Fruit fly (Drosophila melanogaster): ENCODE data around the gene TfIIA-L.

Gene TfIIA-L

dm6 chr3R:27245401-27245757, 5.5 kb upstream of the TfIIA-L start (continued):
- TF ChIP-seq kni (GFP tag; optimal IDR thresholded peaks at IDR 0.05) (no peak), zen (tag; optimal IDR thresholded peaks at IDR 0.05) (no peak), hkb (optimal IDR thresholded peaks at IDR 0.05) (no peak), hkb (GFP tag; IDR thresholded peaks at IDR 0.05) (no peak), CG1832 (GFP tag; optimal IDR thresholded peaks at IDR 0.05) (no peak), B-H1 (GFP tag; IDR thresholded peaks at IDR 0.05) (no peak), Fer1 (GFP tag; optimal IDR thresholded peaks at IDR 0.05) (no peak), odd (GFP tag; optimal IDR thresholded peaks at IDR 0.05) (no peak), CG12391 (tag; optimal IDR thresholded peaks at IDR 0.05) (no peak), run (tag; optimal IDR thresholded peaks at IDR 0.05) (no peak), CG2889 (GFP tag; IDR thresholded peaks at IDR 0.05) (no peak), Scr (GFP tag; IDR thresholded peaks at IDR 0.05; ENCODE audit: partially characterized antibody) (no peak), zfh1 (GFP tag; IDR thresholded peaks at IDR 0.05) (no peak), wor (GFP tag; IDR thresholded peaks at IDR 0.05) (no peak), HmgD (GFP tag; optimal IDR thresholded peaks at IDR 0.05) (no peak), Lpt (GFP tag; optimal IDR thresholded peaks at IDR 0.05) (no peak), al (GFP tag; IDR thresholded peaks at IDR 0.05) (no peak), CG9727 (GFP tag; optimal IDR thresholded peaks at IDR 0.05) (no peak), CG14014 (GFP tag; IDR thresholded peaks at IDR 0.05) (no peak), CG3065 (GFP tag; optimal IDR thresholded peaks at IDR 0.05) (no peak), dati (GFP tag; IDR thresholded peaks at IDR 0.05) (no peak), hbn (GFP tag; IDR thresholded peaks at IDR 0.05; ENCODE audit: partially characterized antibody) (no peak), lola (GFP tag; optimal IDR thresholded peaks at IDR 0.05) (no peak), Mad (GFP tag; optimal IDR thresholded peaks at IDR 0.05) (no peak), rib (GFP tag; IDR thresholded peaks at IDR 0.05) (0 out of 2 replicates have a peak, but pooled peaks have one; percentile 13), Nf-YA (GFP tag; IDR thresholded peaks at IDR 0.05) (no peak), Mes4 (GFP tag; optimal IDR thresholded peaks at IDR 0.05) (no peak), CG12236 (GFP tag; optimal IDR thresholded peaks at IDR 0.05) (no peak), tup (GFP tag; optimal IDR thresholded peaks at IDR 0.05) (no peak), CG9215 (GFP tag; IDR thresholded peaks at IDR 0.05) (peak; percentile 26; the same call in 1 of the 2 replicates), grau (tag; optimal IDR thresholded peaks at IDR 0.05) (peak; percentile 10), CG8478 (optimal IDR thresholded peaks at IDR 0.05) (peak; percentile 91), caup (GFP tag; optimal IDR thresholded peaks at IDR 0.05; ENCODE audit: severe bottlenecking) (no peak), CG12219 (GFP tag; optimal IDR thresholded peaks at IDR 0.05) (no peak), ftz-f1 (GFP tag; optimal IDR thresholded peaks at IDR 0.05) (no peak), CG31365 (tag; optimal IDR thresholded peaks at IDR 0.05) (no peak), row (GFP tag; IDR thresholded peaks at IDR 0.05) (no peak), CG9876 (GFP tag; optimal IDR thresholded peaks at IDR 0.05) (no peak), CG12659 (GFP tag; optimal IDR thresholded peaks at IDR 0.05) (no peak), lov (optimal IDR thresholded peaks at IDR 0.05) (no peak), lov (GFP tag; IDR thresholded peaks at IDR 0.05) (no peak), CG14441 (GFP tag; IDR thresholded peaks at IDR 0.05) (no peak), Ada2b (GFP tag; IDR thresholded peaks at IDR 0.05) (no peak), unpg (GFP tag; optimal IDR thresholded peaks at IDR 0.05) (no peak), gcm (GFP tag; optimal IDR thresholded peaks at IDR 0.05) (no peak), twi (tag; optimal IDR thresholded peaks at IDR 0.05) (no peak), ro (GFP tag; IDR thresholded peaks at IDR 0.05) (no peak), hb (GFP tag; IDR thresholded peaks at IDR 0.05; ENCODE audit: partially characterized antibody) (no peak), gro (GFP tag; optimal IDR thresholded peaks at IDR 0.05) (no peak), Spps (tag; optimal IDR thresholded peaks at IDR 0.05) (no peak), ara (GFP tag; IDR thresholded peaks at IDR 0.05) (no peak), bcd (GFP tag; optimal IDR thresholded peaks at IDR 0.05) (no peak), ab (GFP tag; optimal IDR thresholded peaks at IDR 0.05) (no peak), Rx (GFP tag; IDR thresholded peaks at IDR 0.05) (no peak)

Measured in whole organism, embryonic.